Worm (Caenorhabditis elegans) whole organism, L2 larva: ENCODE data around the gene ZC449.5.

Experiments used
- ama-1 ChIP-seq: fragments of 150-350 bp; optimal IDR thresholded peaks from 2 replicates; lab custom pipeline; 2018; ENCODE audit warnings: inconsistent platforms
- dmd-4 ChIP-seq: sonication (generic microtip); optimal IDR thresholded peaks from 2 replicates; lab custom pipeline; 2017; ENCODE audit warnings: missing biosample characterization, missing genetic modification characterization
- nhr-6 ChIP-seq: fragments of 150-350 bp; optimal IDR thresholded peaks from 2 replicates; lab custom pipeline; 2014; ENCODE audit warnings: missing biosample characterization, missing genetic modification characterization
- unc-62 ChIP-seq: fragments of 150-350 bp; optimal IDR thresholded peaks from 2 replicates; lab custom pipeline; 2014; ENCODE audit warnings: missing biosample characterization, missing genetic modification reagents, missing genetic modification characterization

- no peak for TF ChIP-seq nhr-6 (tag; lab: Kevin White, UChicago)
- TF ChIP-seq dmd-4 (tag; lab: Kevin White, UChicago): no peak
- TF ChIP-seq unc-62 (GFP tag; lab: Kevin White, UChicago): no peak
- no peak for TF ChIP-seq ama-1 (lab: Kevin White, UChicago)
Measured at ce11 chrX:5018062-5018653, 19.4 kb downstream of the ZC449.5 start.
